Worm (Caenorhabditis elegans) whole organism, L4 larva: ENCODE results near the gene djr-1.1.

Experiments
- D1046.2 ChIP-seq: fragments of 200-800 bp; sonication (Bioruptor generic); IDR thresholded peaks from 2 replicates; pipeline ENCODE4 v1.3.6; 2022; ENCODE audit warnings: missing genetic modification characterization, missing compliant biosample characterization
- F26F4.8 ChIP-seq: fragments of 200-800 bp; sonication (Bioruptor generic); conservative IDR thresholded peaks from 2 replicates; pipeline ENCODE4 v1.3.6; 2022; ENCODE audit warnings: missing genetic modification characterization, missing compliant biosample characterization
- T20F7.1 ChIP-seq: fragments of 200-800 bp; sonication (Bioruptor generic); optimal IDR thresholded peaks from 2 replicates; lab custom pipeline; 2018; ENCODE audit warnings: mild to moderate bottlenecking, missing genetic modification characterization, missing compliant biosample characterization
- Y105C5A.15 ChIP-seq: fragments of 200-800 bp; sonication (Bioruptor generic); IDR thresholded peaks from 2 replicates; pipeline ENCODE4 v1.3.6; 2022; ENCODE audit warnings: missing genetic modification characterization, missing compliant biosample characterization
- Y48G9A.11 ChIP-seq: fragments of 200-800 bp; sonication (Bioruptor generic); IDR thresholded peaks from 2 replicates; pipeline ENCODE4 v1.3.6; 2022; ENCODE audit warnings: missing genetic modification reagents, missing genetic modification characterization, missing compliant biosample characterization
- ZK546.5 ChIP-seq, 2 experiments: sonication (generic microtip); optimal IDR thresholded peaks; 2 replicates each; lab custom pipeline; 2017; ENCODE audit warnings: missing biosample characterization in 2 of 2, missing genetic modification characterization in 2 of 2
- aha-1 ChIP-seq: fragments of 150-350 bp; peaks from one replicate; lab custom pipeline; 2014; ENCODE audit warnings: missing biosample characterization, missing genetic modification characterization
- ceh-20 ChIP-seq: fragments of 200-800 bp; sonication (Bioruptor generic); IDR thresholded peaks from 2 replicates; pipeline ENCODE4 v1.3.6; 2022; ENCODE audit warnings: missing genetic modification reagents, missing genetic modification characterization, missing compliant biosample characterization
- ceh-28 ChIP-seq: fragments of 150-350 bp; optimal IDR thresholded peaks from 2 replicates; lab custom pipeline; 2014; ENCODE audit warnings: missing biosample characterization, missing genetic modification reagents, missing genetic modification characterization
- ceh-32 ChIP-seq: sonication (generic microtip); optimal IDR thresholded peaks from 2 replicates; lab custom pipeline; 2016; ENCODE audit warnings: mild to moderate bottlenecking, missing genetic modification characterization, missing compliant biosample characterization; ENCODE audit not compliant: poor library complexity
- ceh-62 ChIP-seq: sonication (generic microtip); optimal IDR thresholded peaks from 2 replicates; lab custom pipeline; 2017; ENCODE audit warnings: missing biosample characterization, missing genetic modification characterization
- cey-2 ChIP-seq: sonication (generic microtip); optimal IDR thresholded peaks from 3 replicates; lab custom pipeline; 2017; ENCODE audit warnings: missing genetic modification characterization, mild to moderate bottlenecking, missing compliant biosample characterization, antibody characterized with exemption, borderline replicate concordance; ENCODE audit not compliant: insufficient read depth
- daf-16 ChIP-seq, 3 experiments: sonication (generic microtip); optimal IDR thresholded peaks; 2 replicates each; lab custom pipeline; 2016 to 2017; ENCODE audit warnings: missing genetic modification characterization in 3 of 3, missing genetic modification reagents in 3 of 3, mild to moderate bottlenecking in 2 of 3, missing compliant biosample characterization in 2 of 3, missing biosample characterization in 1 of 3, moderate library complexity in 1 of 3
- daf-19 ChIP-seq: fragments of 200-800 bp; sonication (Bioruptor generic); conservative IDR thresholded peaks from 2 replicates; pipeline ENCODE4 v1.3.6; 2022; ENCODE audit warnings: missing genetic modification characterization, missing compliant biosample characterization
- daf-8 ChIP-seq: fragments of 200-800 bp; sonication (Bioruptor generic); IDR thresholded peaks from 2 replicates; pipeline ENCODE4 v1.3.6; 2022; ENCODE audit warnings: missing genetic modification characterization, missing compliant biosample characterization
- dpl-1 ChIP-seq: fragments of 150-350 bp; optimal IDR thresholded peaks from 2 replicates; lab custom pipeline; 2014; ENCODE audit warnings: missing biosample characterization, missing genetic modification reagents, missing genetic modification characterization
- duxl-1 ChIP-seq: sonication (generic microtip); optimal IDR thresholded peaks from 2 replicates; lab custom pipeline; 2016; ENCODE audit warnings: mild to moderate bottlenecking, missing genetic modification characterization, moderate library complexity, missing compliant biosample characterization; ENCODE audit not compliant: poor library complexity
- egl-27 ChIP-seq: sonication (generic microtip); optimal IDR thresholded peaks from 3 replicates; lab custom pipeline; 2017; ENCODE audit warnings: missing biosample characterization, missing genetic modification reagents, missing genetic modification characterization
- egl-43 ChIP-seq: fragments of 200-800 bp; sonication (Bioruptor generic); IDR thresholded peaks from 2 replicates; pipeline ENCODE4 v1.3.6; 2022; ENCODE audit warnings: missing genetic modification reagents, missing genetic modification characterization, missing compliant biosample characterization
- fkh-10 ChIP-seq: fragments of 150-350 bp; optimal IDR thresholded peaks from 2 replicates; lab custom pipeline; 2014; ENCODE audit warnings: missing biosample characterization, missing genetic modification reagents, missing genetic modification characterization
- hif-1 ChIP-seq, 2 experiments: sonication (generic microtip); optimal IDR thresholded peaks; 2 replicates each; lab custom pipeline; 2016 to 2017; ENCODE audit warnings: missing compliant biosample characterization in 2 of 2, missing genetic modification characterization in 2 of 2, missing genetic modification reagents in 2 of 2, missing genotype in 2 of 2, mild to moderate bottlenecking in 1 of 2
- hlh-11 ChIP-seq: fragments of 200-800 bp; sonication (Bioruptor generic); optimal IDR thresholded peaks from 2 replicates; lab custom pipeline; 2018; ENCODE audit warnings: mild to moderate bottlenecking, missing genetic modification characterization, missing compliant biosample characterization
- jun-1 ChIP-seq: fragments of 150-350 bp; optimal IDR thresholded peaks from 2 replicates; lab custom pipeline; 2014; ENCODE audit warnings: missing biosample characterization, missing genetic modification reagents, missing genetic modification characterization
- lin-1 ChIP-seq: fragments of 200-800 bp; sonication (Bioruptor generic); IDR thresholded peaks from 2 replicates; pipeline ENCODE4 v1.3.6; 2022; ENCODE audit warnings: missing genetic modification reagents, missing genetic modification characterization, missing compliant biosample characterization
- lin-38 ChIP-seq: fragments of 200-800 bp; sonication (Bioruptor generic); IDR thresholded peaks from 2 replicates; pipeline ENCODE4 v1.3.6; 2022; ENCODE audit warnings: missing genetic modification reagents, missing genetic modification characterization, missing compliant biosample characterization
- madf-5 ChIP-seq, 2 experiments: fragments of 200-800 bp; sonication (Bioruptor generic); IDR thresholded peaks; 2 replicates each; pipeline ENCODE4 v1.3.6; 2022; ENCODE audit warnings: missing compliant biosample characterization in 2 of 2, missing genetic modification characterization in 2 of 2
- madf-9 ChIP-seq: fragments of 200-800 bp; sonication (Bioruptor generic); conservative IDR thresholded peaks from 2 replicates; pipeline ENCODE4 v1.3.6; 2022; ENCODE audit warnings: missing genetic modification reagents, missing genetic modification characterization, missing compliant biosample characterization
- mep-1 ChIP-seq: fragments of 150-350 bp; sonication (generic microtip); optimal IDR thresholded peaks from 3 replicates; lab custom pipeline; 2014; ENCODE audit warnings: missing biosample characterization, missing genetic modification characterization
- mxl-2 ChIP-seq: fragments of 200-800 bp; sonication (Bioruptor generic); conservative IDR thresholded peaks from 2 replicates; pipeline ENCODE4 v1.3.6; 2022; ENCODE audit warnings: missing genetic modification reagents, missing genetic modification characterization, missing compliant biosample characterization
- nhr-10 ChIP-seq: fragments of 150-350 bp; optimal IDR thresholded peaks from 2 replicates; lab custom pipeline; 2014; ENCODE audit warnings: missing biosample characterization, missing genetic modification characterization
- nhr-111 ChIP-seq: fragments of 200-800 bp; sonication (Bioruptor generic); optimal IDR thresholded peaks from 2 replicates; lab custom pipeline; 2018; ENCODE audit warnings: mild to moderate bottlenecking, missing genetic modification characterization, missing compliant biosample characterization
- nhr-237 ChIP-seq: sonication (generic microtip); optimal IDR thresholded peaks from 2 replicates; lab custom pipeline; 2017; ENCODE audit warnings: missing biosample characterization, missing genetic modification characterization
- nhr-25 ChIP-seq: sonication (generic microtip); optimal IDR thresholded peaks from 2 replicates; lab custom pipeline; 2017; ENCODE audit warnings: missing genetic modification characterization, mild to moderate bottlenecking, missing compliant biosample characterization, antibody characterized with exemption, moderate library complexity, borderline replicate concordance; ENCODE audit not compliant: insufficient read depth
- nhr-28 ChIP-seq: fragments of 150-350 bp; optimal IDR thresholded peaks from 2 replicates; lab custom pipeline; 2014; ENCODE audit warnings: missing biosample characterization, missing genetic modification characterization
- nhr-41 ChIP-seq: fragments of 200-800 bp; sonication (Bioruptor generic); IDR thresholded peaks from 2 replicates; pipeline ENCODE4 v1.3.6; 2022; ENCODE audit warnings: missing genetic modification reagents, missing genetic modification characterization, missing compliant biosample characterization
- nhr-42 ChIP-seq: fragments of 200-800 bp; sonication (Bioruptor generic); IDR thresholded peaks from 2 replicates; pipeline ENCODE4 v1.3.6; 2022; ENCODE audit warnings: missing genetic modification characterization, missing compliant biosample characterization
- nhr-77 ChIP-seq: fragments of 150-350 bp; optimal IDR thresholded peaks from 2 replicates; lab custom pipeline; 2014; ENCODE audit warnings: missing biosample characterization, missing genetic modification characterization
- pha-4 ChIP-seq, 2 experiments: fragments of 150-350 bp in 1 of 2; fragments of 200-800 bp in 1 of 2; sonication (Bioruptor generic) in 1 of 2; IDR thresholded peaks in 1 of 2; optimal IDR thresholded peaks in 1 of 2; 2 replicates each; pipeline versions ENCODE4 v1.3.6 to Lab custom; 2014 to 2022; ENCODE audit warnings: missing genetic modification characterization in 2 of 2, missing genetic modification reagents in 2 of 2, missing biosample characterization in 1 of 2, missing compliant biosample characterization in 1 of 2
- sdz-12 ChIP-seq: fragments of 200-800 bp; sonication (Bioruptor generic); optimal IDR thresholded peaks from 2 replicates; lab custom pipeline; 2018; ENCODE audit warnings: mild to moderate bottlenecking, missing genetic modification characterization, missing compliant biosample characterization
- snpc-4 ChIP-seq: fragments of 150-350 bp; optimal IDR thresholded peaks from 2 replicates; lab custom pipeline; 2014; ENCODE audit warnings: missing biosample characterization, missing genetic modification characterization
- spr-3 ChIP-seq: fragments of 200-800 bp; sonication (Bioruptor generic); optimal IDR thresholded peaks from 2 replicates; lab custom pipeline; 2018; ENCODE audit warnings: mild to moderate bottlenecking, missing genetic modification characterization, missing compliant biosample characterization
- unc-130 ChIP-seq: sonication (generic microtip); optimal IDR thresholded peaks from 2 replicates; lab custom pipeline; 2016; ENCODE audit warnings: missing genetic modification reagents, missing genetic modification characterization, missing compliant biosample characterization
- vab-7 ChIP-seq: fragments of 200-800 bp; sonication (Bioruptor generic); IDR thresholded peaks from 2 replicates; pipeline ENCODE4 v1.3.6; 2022; ENCODE audit warnings: missing genetic modification reagents, missing genetic modification characterization, missing compliant biosample characterization
- zag-1 ChIP-seq: fragments of 150-350 bp; optimal IDR thresholded peaks from 2 replicates; lab custom pipeline; 2014; ENCODE audit warnings: missing biosample characterization, missing genetic modification characterization
- zfp-2 ChIP-seq: sonication (generic microtip); optimal IDR thresholded peaks from 2 replicates; lab custom pipeline; 2016; ENCODE audit warnings: mild to moderate bottlenecking, missing genetic modification characterization, missing compliant biosample characterization
- zfp-3 ChIP-seq: fragments of 200-800 bp; sonication (Bioruptor generic); conservative IDR thresholded peaks from 2 replicates; pipeline ENCODE4 v1.3.6; 2022; ENCODE audit warnings: missing genetic modification reagents, missing genetic modification characterization, missing compliant biosample characterization
- zip-2 ChIP-seq: fragments of 150-350 bp; optimal IDR thresholded peaks from 2 replicates; lab custom pipeline; 2014; ENCODE audit warnings: missing biosample characterization, missing genetic modification characterization
- ztf-11 ChIP-seq: fragments of 150-350 bp; optimal IDR thresholded peaks from 2 replicates; lab custom pipeline; 2014; ENCODE audit warnings: missing biosample characterization, missing genetic modification characterization
- ztf-7 ChIP-seq: fragments of 150-350 bp; optimal IDR thresholded peaks from 2 replicates; lab custom pipeline; 2014; ENCODE audit warnings: missing biosample characterization, missing genetic modification characterization

djr-1.1 gene

ce11 chrII:255124-255523 lies 35.3 kb upstream of the djr-1.1 start (continued):
- TF ChIP-seq ztf-7 (tag; lab: Kevin White, UChicago) (peak; percentile 44), ZK546.5 (tag; optimal IDR thresholded peaks at IDR 0.05; lab: Kevin White, UChicago) (peak in 1 of 2 experiments; percentile 48), ceh-20 (GFP tag; lab: Robert Waterston, UW) (peak; percentile 89), F26F4.8 (GFP tag; lab: Robert Waterston, UW) (no peak), ceh-28 (tag; lab: Kevin White, UChicago) (peak; percentile 78), cey-2 (tag; lab: Kevin White, UChicago) (no peak), dpl-1 (GFP tag; lab: Kevin White, UChicago) (peak; percentile 92), madf-5 (GFP tag; IDR thresholded peaks at IDR 0.05; lab: Robert Waterston, UW) (no peak), duxl-1 (tag; lab: Kevin White, UChicago) (peak; percentile 94), nhr-77 (tag; lab: Kevin White, UChicago) (peak; percentile 94), zag-1 (tag; lab: Kevin White, UChicago) (peak; percentile 50), pha-4 (GFP tag; IDR thresholded peaks at IDR 0.05; lab: Robert Waterston, UW) (peak; percentile 77), pha-4 (tag; optimal IDR thresholded peaks at IDR 0.05; lab: Kevin White, UChicago) (no peak), nhr-111 (no peak), ceh-32 (tag; lab: Kevin White, UChicago) (no peak), vab-7 (GFP tag; lab: Robert Waterston, UW) (peak; percentile 84), ztf-11 (tag; lab: Kevin White, UChicago) (no peak), nhr-28 (tag; lab: Kevin White, UChicago) (peak; percentile 92), nhr-10 (peak; percentile 57), mxl-2 (GFP tag; lab: Robert Waterston, UW) (0 out of 2 replicates have a peak, but pooled peaks have one; percentile 54), zip-2 (tag; lab: Kevin White, UChicago) (peak; percentile 56), nhr-237 (tag; lab: Kevin White, UChicago) (peak; percentile 62), egl-43 (GFP tag; lab: Robert Waterston, UW) (peak; percentile 77), jun-1 (peak; percentile 89), nhr-25 (tag; lab: Kevin White, UChicago) (peak; percentile 92), unc-130 (peak; percentile 92), lin-38 (GFP tag; lab: Robert Waterston, UW) (peak; percentile 100), hif-1 (tag; optimal IDR thresholded peaks at IDR 0.05; lab: Kevin White, UChicago) (peak; percentile 11 to 89), daf-16 (GFP tag; optimal IDR thresholded peaks at IDR 0.05; lab: Kevin White, UChicago) (peak; percentile 25 to 70), daf-16 (tag; optimal IDR thresholded peaks at IDR 0.05; lab: Kevin White, UChicago) (peak; percentile 80), aha-1 (tag; lab: Kevin White, UChicago) (peak; percentile 99), ceh-62 (tag; lab: Kevin White, UChicago) (no peak), D1046.2 (GFP tag; lab: Robert Waterston, UW) (no peak), zfp-3 (GFP tag; lab: Robert Waterston, UW) (peak; percentile 89), egl-27 (tag; lab: Kevin White, UChicago) (no peak), hlh-11 (peak; percentile 87), fkh-10 (peak; percentile 95), Y48G9A.11 (GFP tag; lab: Robert Waterston, UW) (peak; percentile 83), daf-19 (peak; percentile 75; the same call in 1 of the 2 replicates), lin-1 (GFP tag; lab: Robert Waterston, UW) (0 out of 2 replicates have a peak, but pooled peaks have one; percentile 41), Y105C5A.15 (GFP tag; lab: Robert Waterston, UW) (no peak), nhr-42 (GFP tag; lab: Robert Waterston, UW) (peak; percentile 87), spr-3 (peak; percentile 88), daf-8 (no peak), nhr-41 (GFP tag; lab: Robert Waterston, UW) (peak; percentile 40; the same call in 1 of the 2 replicates), T20F7.1 (GFP tag; lab: Kevin White, UChicago) (no peak), zfp-2 (tag; lab: Kevin White, UChicago) (peak; percentile 68), snpc-4 (tag; lab: Kevin White, UChicago) (no peak), madf-9 (GFP tag; lab: Robert Waterston, UW) (peak; percentile 68; the same call in 1 of the 2 replicates), sdz-12 (GFP tag; lab: Kevin White, UChicago) (peak; percentile 79), mep-1 (tag; lab: Kevin White, UChicago) (peak; percentile 98)
